Worm (Caenorhabditis elegans): ENCODE measurements around the gene nhr-17.

- TF ChIP-seq sea-1 (GFP tag; conservative IDR thresholded peaks at IDR 0.05) = no peak
- no peak for TF ChIP-seq hmg-4 (GFP tag; optimal IDR thresholded peaks at IDR 0.05)
- TF ChIP-seq ama-1 (optimal IDR thresholded peaks at IDR 0.05) = no peak
- TF ChIP-seq pes-1 (GFP tag; IDR thresholded peaks at IDR 0.05) = 0 out of 2 replicates have a peak, but pooled peaks have one; percentile 49
- no peak for TF ChIP-seq tbx-37 (GFP tag; conservative IDR thresholded peaks at IDR 0.05)
- no peak for TF ChIP-seq hnd-1 (tag; optimal IDR thresholded peaks at IDR 0.05)
- TF ChIP-seq tra-4 (tag; optimal IDR thresholded peaks at IDR 0.05) = no peak
- no peak for TF ChIP-seq ceh-13 (GFP tag; optimal IDR thresholded peaks at IDR 0.05)
- no peak for TF ChIP-seq scrt-1 (GFP tag; IDR thresholded peaks at IDR 0.05)
- no peak for TF ChIP-seq flt-1 (GFP tag; IDR thresholded peaks at IDR 0.05)
- no peak for TF ChIP-seq hmbx-1 (tag; optimal IDR thresholded peaks at IDR 0.05)
- TF ChIP-seq tbx-11 (GFP tag; IDR thresholded peaks at IDR 0.05) = no peak
Observed at ce11 chrX:12656420-12657033, 11.1 kb downstream of the nhr-17 start.

Data from whole organism, early embryonic.